Worm (Caenorhabditis elegans) whole organism, young adult: ENCODE data around the gene M176.5.

Experiments
- F33H1.4 ChIP-seq: fragments of 200-800 bp; sonication (Bioruptor generic); IDR thresholded peaks from 2 replicates; pipeline ENCODE4 v1.3.6; 2022; ENCODE audit warnings: missing genetic modification reagents, missing genetic modification characterization, missing compliant biosample characterization
- F37B4.10 ChIP-seq: fragments of 200-800 bp; sonication (Bioruptor generic); IDR thresholded peaks from 2 replicates; pipeline ENCODE4 v1.3.6; 2022; ENCODE audit warnings: missing genetic modification characterization, missing compliant biosample characterization
- Y53G8AR.9 ChIP-seq: fragments of 200-800 bp; sonication (Bioruptor generic); conservative IDR thresholded peaks from 2 replicates; pipeline ENCODE4 v1.3.6; 2022; ENCODE audit warnings: missing genetic modification reagents, missing genetic modification characterization, missing compliant biosample characterization
- attf-3 ChIP-seq: fragments of 200-800 bp; sonication (Bioruptor generic); conservative IDR thresholded peaks from 2 replicates; pipeline ENCODE4 v1.3.6; 2022; ENCODE audit warnings: missing genetic modification reagents, missing genetic modification characterization, missing compliant biosample characterization
- ceh-40 ChIP-seq: fragments of 200-800 bp; sonication (Bioruptor generic); IDR thresholded peaks from 2 replicates; pipeline ENCODE4 v1.3.6; 2022; ENCODE audit warnings: missing genetic modification characterization, missing compliant biosample characterization
- lir-1 ChIP-seq: fragments of 200-800 bp; sonication (Bioruptor generic); conservative IDR thresholded peaks from 2 replicates; pipeline ENCODE4 v1.3.6; 2022; ENCODE audit warnings: missing genetic modification reagents, missing genetic modification characterization, missing compliant biosample characterization
- unc-62 ChIP-seq: fragments of 150-350 bp; optimal IDR thresholded peaks from 2 replicates; lab custom pipeline; 2014; ENCODE audit warnings: missing biosample characterization, missing genetic modification reagents, missing genetic modification characterization
- ztf-22 ChIP-seq: fragments of 200-800 bp; sonication (Bioruptor generic); optimal IDR thresholded peaks from 2 replicates; lab custom pipeline; 2018; ENCODE audit warnings: mild to moderate bottlenecking, missing genetic modification characterization, moderate library complexity, missing compliant biosample characterization

DNA sequence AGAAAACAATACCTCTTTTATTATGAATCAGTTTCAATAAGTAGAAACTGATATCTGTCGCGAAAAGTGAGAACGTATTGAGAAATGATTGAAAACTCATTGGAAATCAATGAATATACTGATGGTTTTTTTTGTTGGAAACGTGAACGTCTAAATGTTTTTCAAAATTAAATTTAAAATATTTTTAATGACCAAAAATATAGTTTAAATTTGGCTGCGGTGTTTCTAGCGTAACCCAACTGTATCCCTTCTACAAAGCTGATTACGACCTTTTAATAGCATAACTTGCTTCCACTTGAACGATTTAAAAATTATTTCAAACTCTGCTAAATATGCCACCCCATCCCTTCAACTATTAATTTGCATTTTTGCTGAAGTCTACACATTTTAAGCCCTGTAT is 16.0 kb downstream of the M176.5 start, which contains the start of gene M176.9:
- TF ChIP-seq attf-3 (GFP tag; lab: Robert Waterston, UW) (no peak), ztf-22 (GFP tag; lab: Kevin White, UChicago) (no peak), F33H1.4 (no peak), Y53G8AR.9 (GFP tag; lab: Robert Waterston, UW) (no peak), F37B4.10 (no peak), ceh-40 (GFP tag; lab: Robert Waterston, UW) (no peak), unc-62 (no peak), lir-1 (GFP tag; lab: Robert Waterston, UW) (no peak)
